Worm (Caenorhabditis elegans) whole organism, mixed stage, embryonic: Measurements from ENCODE around the gene fbxc-22.

Experiments
- ceh-83 ChIP-seq: fragments of 200-800 bp; sonication (Bioruptor generic); optimal IDR thresholded peaks from 2 replicates; lab custom pipeline; 2018; ENCODE audit warnings: mild to moderate bottlenecking, missing genetic modification characterization, missing compliant biosample characterization
- ces-1 ChIP-seq: fragments of 150-350 bp; optimal IDR thresholded peaks from 2 replicates; lab custom pipeline; 2014; ENCODE audit warnings: missing biosample characterization, missing genetic modification reagents, missing genetic modification characterization
- drap-1 ChIP-seq: fragments of 200-800 bp; sonication (Bioruptor generic); optimal IDR thresholded peaks from 3 replicates; lab custom pipeline; 2018; ENCODE audit warnings: mild to moderate bottlenecking, missing genetic modification characterization, missing compliant biosample characterization
- lin-13 ChIP-seq: fragments of 150-350 bp; optimal IDR thresholded peaks from 2 replicates; lab custom pipeline; 2014; ENCODE audit warnings: missing biosample characterization, missing genetic modification characterization
- mls-2 ChIP-seq: sonication (generic microtip); optimal IDR thresholded peaks from 2 replicates; lab custom pipeline; 2016; ENCODE audit warnings: mild to moderate bottlenecking, missing genetic modification characterization, moderate library complexity, missing compliant biosample characterization
- nhr-12 ChIP-seq: fragments of 150-350 bp; optimal IDR thresholded peaks from 2 replicates; lab custom pipeline; 2014; ENCODE audit warnings: missing biosample characterization, missing genetic modification characterization
- nhr-28 ChIP-seq: fragments of 150-350 bp; optimal IDR thresholded peaks from 2 replicates; lab custom pipeline; 2014; ENCODE audit warnings: missing biosample characterization, missing genetic modification characterization
- nhr-76 ChIP-seq: sonication (generic microtip); optimal IDR thresholded peaks from 2 replicates; lab custom pipeline; 2017; ENCODE audit warnings: missing biosample characterization, missing genetic modification characterization
- unc-62 ChIP-seq: fragments of 150-350 bp; optimal IDR thresholded peaks from 2 replicates; lab custom pipeline; 2014; ENCODE audit warnings: missing biosample characterization, missing genetic modification reagents, missing genetic modification characterization
- zip-8 ChIP-seq: fragments of 150-350 bp; optimal IDR thresholded peaks from 2 replicates; lab custom pipeline; 2014; ENCODE audit warnings: missing biosample characterization, missing genetic modification characterization
- ztf-11 ChIP-seq: fragments of 150-350 bp; optimal IDR thresholded peaks from 2 replicates; lab custom pipeline; 2014; ENCODE audit warnings: missing biosample characterization, missing genetic modification characterization

DNA sequence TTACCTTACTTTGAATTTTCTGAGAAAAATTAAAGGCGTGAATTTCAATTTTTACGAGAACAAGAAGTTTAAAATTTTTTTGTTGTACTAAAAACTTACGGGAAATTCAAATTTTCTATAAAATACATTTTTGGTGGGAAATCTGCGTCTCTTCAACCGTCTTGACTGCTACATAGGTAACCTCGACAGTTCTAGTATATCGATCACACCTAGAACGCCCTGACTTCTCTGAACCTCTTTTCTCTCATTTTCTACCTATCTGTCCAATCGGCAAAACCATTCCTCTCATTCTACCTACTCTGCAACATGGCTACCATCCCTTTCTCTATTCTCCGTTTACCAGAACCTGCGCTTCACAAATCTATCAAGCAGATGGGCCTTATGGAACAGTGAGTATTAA is 7.2 kb downstream of the fbxc-22 start, which contains the start of gene fbxb-25:
- TF ChIP-seq ces-1 (GFP tag; lab: Kevin White, UChicago) = no peak
- no peak for TF ChIP-seq nhr-12 (tag; lab: Kevin White, UChicago)
- no peak for TF ChIP-seq ztf-11
- no peak for TF ChIP-seq unc-62 (GFP tag; lab: Kevin White, UChicago)
- no peak for TF ChIP-seq zip-8
- TF ChIP-seq lin-13 (tag; lab: Kevin White, UChicago) = no peak
- no peak for TF ChIP-seq ceh-83
- TF ChIP-seq nhr-76 = no peak
- no peak for TF ChIP-seq nhr-28
- no peak for TF ChIP-seq mls-2
- no peak for TF ChIP-seq drap-1 (GFP tag; lab: Kevin White, UChicago)
